Fruit fly (Drosophila melanogaster): ENCODE data around the gene Gyc76C.

The Gyc76C gene

dm6 chr3L:19805895-19806294, 12.5 kb upstream of the Gyc76C start, which contains the start of gene CG34116 (continued):
- TF ChIP-seq Nf-YB (GFP tag; optimal IDR thresholded peaks at IDR 0.05) (no peak), CG18476 (GFP tag; optimal IDR thresholded peaks at IDR 0.05) (no peak), CG7745 (tag; optimal IDR thresholded peaks at IDR 0.05) (no peak), dysf (GFP tag; IDR thresholded peaks at IDR 0.05) (no peak), tna (GFP tag; IDR thresholded peaks at IDR 0.05; ENCODE audit: partially characterized antibody) (peak; percentile 55; the same call in 1 of the 2 replicates), sna (GFP tag; IDR thresholded peaks at IDR 0.05; ENCODE audit: partially characterized antibody) (peak; percentile 19; the same call in 1 of the 2 replicates), Bgb (GFP tag; IDR thresholded peaks at IDR 0.05; ENCODE audit: partially characterized antibody) (peak; percentile 73), BEAF-32 (GFP tag; optimal IDR thresholded peaks at IDR 0.05) (peak; percentile 66), CG2202 (tag; optimal IDR thresholded peaks at IDR 0.05) (no peak), caup (GFP tag; optimal IDR thresholded peaks at IDR 0.05; ENCODE audit: severe bottlenecking) (no peak), CG8388 (GFP tag; optimal IDR thresholded peaks at IDR 0.05) (no peak), Dip2 (GFP tag; IDR thresholded peaks at IDR 0.05) (no peak), bowl (GFP tag; IDR thresholded peaks at IDR 0.05) (no peak), CG13287 (GFP tag; IDR thresholded peaks at IDR 0.05; ENCODE audit: partially characterized antibody) (peak; percentile 71), NC2α (GFP tag; optimal IDR thresholded peaks at IDR 0.05) (no peak), tgo (GFP tag; IDR thresholded peaks at IDR 0.05) (no peak), jigr1 (GFP tag; IDR thresholded peaks at IDR 0.05) (no peak), Mes4 (GFP tag; optimal IDR thresholded peaks at IDR 0.05) (no peak), ewg (GFP tag; optimal IDR thresholded peaks at IDR 0.05) (no peak), CG4730 (GFP tag; IDR thresholded peaks at IDR 0.05) (no peak), vnd (GFP tag; IDR thresholded peaks at IDR 0.05; ENCODE audit: partially characterized antibody) (peak; percentile 49; the same call in 2 of the 3 replicates), CG17385 (GFP tag; optimal IDR thresholded peaks at IDR 0.05) (no peak), cato (GFP tag; optimal IDR thresholded peaks at IDR 0.05; ENCODE audit: borderline replicate concordance) (no peak), mld (GFP tag; IDR thresholded peaks at IDR 0.05; ENCODE audit: partially characterized antibody) (0 out of 3 replicates have a peak, but pooled peaks have one; percentile 44), toy (GFP tag; IDR thresholded peaks at IDR 0.05) (no peak), NK7.1 (GFP tag; optimal IDR thresholded peaks at IDR 0.05) (no peak), bbx (GFP tag; IDR thresholded peaks at IDR 0.05; ENCODE audit: partially characterized antibody) (peak; percentile 73), jumu (GFP tag; optimal IDR thresholded peaks at IDR 0.05) (no peak), CG6791 (GFP tag; IDR thresholded peaks at IDR 0.05; ENCODE audit: partially characterized antibody) (peak; percentile 84), cas (GFP tag; IDR thresholded peaks at IDR 0.05) (no peak), sqz (GFP tag; optimal IDR thresholded peaks at IDR 0.05) (no peak), psq (GFP tag; optimal IDR thresholded peaks at IDR 0.05) (no peak), croc (GFP tag; conservative IDR thresholded peaks at IDR 0.05) (no peak), slbo (GFP tag; IDR thresholded peaks at IDR 0.05) (no peak), CG6272 (GFP tag; IDR thresholded peaks at IDR 0.05) (no peak), Dad (GFP tag; optimal IDR thresholded peaks at IDR 0.05) (no peak), Doc3 (GFP tag; IDR thresholded peaks at IDR 0.05; ENCODE audit: partially characterized antibody) (peak; percentile 54), eyg (GFP tag; optimal IDR thresholded peaks at IDR 0.05) (no peak), dmrt99B (tag; optimal IDR thresholded peaks at IDR 0.05) (no peak), z (GFP tag; IDR thresholded peaks at IDR 0.05) (no peak), CG31388 (GFP tag; optimal IDR thresholded peaks at IDR 0.05) (no peak), CG12769 (tag; optimal IDR thresholded peaks at IDR 0.05) (no peak), CG17361 (GFP tag; IDR thresholded peaks at IDR 0.05) (no peak), CG11560 (tag; IDR thresholded peaks at IDR 0.05) (no peak), Atf6 (GFP tag; IDR thresholded peaks at IDR 0.05) (no peak), fu2 (GFP tag; optimal IDR thresholded peaks at IDR 0.05) (no peak), CG31224 (GFP tag; IDR thresholded peaks at IDR 0.05) (no peak), CG43689 (GFP tag; IDR thresholded peaks at IDR 0.05) (no peak), esg (GFP tag; conservative IDR thresholded peaks at IDR 0.05) (no peak), amos (GFP tag; IDR thresholded peaks at IDR 0.05; ENCODE audit: partially characterized antibody) (peak; percentile 66; the same call in 1 of the 2 replicates), CG11696 (GFP tag; IDR thresholded peaks at IDR 0.05) (no peak)
